Worm (Caenorhabditis elegans) whole organism, L3 larva: ENCODE measurements around the gene T12G3.4.

Experiments used
- aly-2 ChIP-seq: fragments of 150-350 bp; optimal IDR thresholded peaks from 2 replicates; lab custom pipeline; 2014; ENCODE audit warnings: missing biosample characterization, missing genetic modification characterization
- ceh-9 ChIP-seq: sonication (generic microtip); optimal IDR thresholded peaks from 2 replicates; lab custom pipeline; 2018; ENCODE audit warnings: missing biosample characterization, missing genetic modification characterization
- nhr-23 ChIP-seq: fragments of 150-350 bp; optimal IDR thresholded peaks from 2 replicates; lab custom pipeline; 2014; ENCODE audit warnings: missing biosample characterization, missing genetic modification reagents, missing genetic modification characterization
- nhr-76 ChIP-seq: fragments of 150-350 bp; sonication (generic microtip); optimal IDR thresholded peaks from 5 replicates; lab custom pipeline; 2014; ENCODE audit warnings: missing biosample characterization, missing genetic modification characterization

ce11 chrIV:12031003-12031402 lies 17.1 kb upstream of the T12G3.4 start, which contains the start of the genes T12G3.6 and mrpl-51:
- TF ChIP-seq nhr-76 (tag; lab: Kevin White, UChicago): no peak
- no peak for TF ChIP-seq nhr-23 (tag; lab: Kevin White, UChicago)
- TF ChIP-seq aly-2 (tag; lab: Kevin White, UChicago): no peak
- TF ChIP-seq ceh-9 (tag; lab: Kevin White, UChicago): no peak
